Worm (Caenorhabditis elegans): ENCODE measurements around the gene Y44A6D.6.

Y44A6D.6 gene

ce11 chrV:20778886-20779285, 28.3 kb upstream of the Y44A6D.6 start:
- TF ChIP-seq lin-39 (tag; optimal IDR thresholded peaks at IDR 0.05) (no peak), ZK546.5 (tag; optimal IDR thresholded peaks at IDR 0.05) (no peak), nhr-237 (tag; optimal IDR thresholded peaks at IDR 0.05) (no peak), fos-1 (tag; optimal IDR thresholded peaks at IDR 0.05) (peak; percentile 35), unc-55 (GFP tag; optimal IDR thresholded peaks at IDR 0.05) (no peak), mbf-1 (tag; optimal IDR thresholded peaks at IDR 0.05) (no peak), Y55F3AM.14 (GFP tag; optimal IDR thresholded peaks at IDR 0.05) (no peak), nhr-23 (tag; optimal IDR thresholded peaks at IDR 0.05) (no peak), crh-2 (tag; optimal IDR thresholded peaks at IDR 0.05) (peak; percentile 40), sma-9 (GFP tag; optimal IDR thresholded peaks at IDR 0.05) (peak; percentile 47), sma-9 (tag; optimal IDR thresholded peaks at IDR 0.05) (no peak), alr-1 (tag; optimal IDR thresholded peaks at IDR 0.05) (no peak), ama-1 (optimal IDR thresholded peaks at IDR 0.05) (no peak), nhr-6 (tag; optimal IDR thresholded peaks at IDR 0.05) (no peak)

ce11 chrV:20779707-20780346, 27.3 kb upstream of the Y44A6D.6 start:
- TF ChIP-seq C34F6.9 (tag; optimal IDR thresholded peaks at IDR 0.05) (peak; percentile 1), nhr-77 (tag; optimal IDR thresholded peaks at IDR 0.05) (no peak), aly-2 (tag; optimal IDR thresholded peaks at IDR 0.05) (no peak), snpc-4 (tag; optimal IDR thresholded peaks at IDR 0.05) (no peak), nhr-25 (tag; optimal IDR thresholded peaks at IDR 0.05) (no peak), nhr-11 (tag; optimal IDR thresholded peaks at IDR 0.05) (no peak), ztf-4 (tag; optimal IDR thresholded peaks at IDR 0.05) (peak; percentile 10), unc-55 (GFP tag; optimal IDR thresholded peaks at IDR 0.05) (no peak), ztf-1 (GFP tag; conservative IDR thresholded peaks at IDR 0.05) (no peak), nhr-23 (tag; optimal IDR thresholded peaks at IDR 0.05) (no peak), dmd-4 (tag; optimal IDR thresholded peaks at IDR 0.05) (no peak), nhr-21 (tag; optimal IDR thresholded peaks at IDR 0.05) (no peak), elt-3 (tag; optimal IDR thresholded peaks at IDR 0.05) (no peak), ztf-11 (tag; optimal IDR thresholded peaks at IDR 0.05) (no peak), fos-1 (tag; optimal IDR thresholded peaks at IDR 0.05) (no peak), nhr-12 (tag; optimal IDR thresholded peaks at IDR 0.05) (no peak), peb-1 (tag; optimal IDR thresholded peaks at IDR 0.05) (no peak), gmeb-1 (tag; optimal IDR thresholded peaks at IDR 0.05) (peak; percentile 15), F13H6.1 (tag; optimal IDR thresholded peaks at IDR 0.05) (no peak), nhr-129 (tag; optimal IDR thresholded peaks at IDR 0.05) (peak; percentile 26)

ce11 chrV:20780400-20780799, 26.7 kb upstream of the Y44A6D.6 start, which contains the start of gene hif-1:
TSS of gene hif-1 (plus strand) at chrV:20780407.
- TF ChIP-seq aly-2 (tag; optimal IDR thresholded peaks at IDR 0.05), result no peak
- TF ChIP-seq lsy-2 (tag; optimal IDR thresholded peaks at IDR 0.05), result peak in 1 of 2 experiments; percentile 40

DNA sequence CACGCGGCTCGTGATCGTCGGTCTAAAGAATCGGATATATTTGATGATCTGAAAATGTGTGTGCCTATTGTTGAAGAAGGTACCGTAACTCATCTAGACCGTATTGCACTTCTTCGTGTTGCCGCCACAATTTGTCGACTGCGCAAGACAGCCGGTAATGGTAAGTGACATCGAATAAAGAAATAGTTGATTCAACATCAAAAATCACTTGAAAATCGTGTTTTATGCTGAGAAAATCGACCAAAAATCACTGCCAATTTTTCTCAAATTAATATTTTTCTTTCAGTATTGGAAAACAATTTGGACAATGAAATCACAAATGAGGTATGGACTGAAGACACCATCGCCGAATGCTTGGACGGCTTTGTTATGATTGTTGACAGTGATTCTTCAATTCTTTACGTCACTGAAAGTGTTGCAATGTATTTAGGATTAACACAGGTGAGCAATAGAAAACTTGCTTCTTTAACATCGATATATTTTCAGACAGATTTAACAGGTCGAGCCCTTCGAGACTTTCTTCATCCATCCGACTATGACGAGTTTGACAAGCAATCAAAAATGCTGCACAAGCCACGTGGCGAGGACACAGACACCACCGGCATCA, 25.7 kb upstream of the Y44A6D.6 start:
- no peak for TF ChIP-seq nhr-237 (tag; optimal IDR thresholded peaks at IDR 0.05)
- TF ChIP-seq gmeb-1 (tag; optimal IDR thresholded peaks at IDR 0.05), result no peak
- no peak for TF ChIP-seq sem-4 (tag; optimal IDR thresholded peaks at IDR 0.05)
- TF ChIP-seq mbf-1 (tag; optimal IDR thresholded peaks at IDR 0.05), result no peak
- TF ChIP-seq unc-62 (GFP tag; optimal IDR thresholded peaks at IDR 0.05), result no peak
- TF ChIP-seq ztf-11 (tag; optimal IDR thresholded peaks at IDR 0.05), result no peak
- TF ChIP-seq nhr-6 (tag; optimal IDR thresholded peaks at IDR 0.05), result no peak
- TF ChIP-seq sma-9 (GFP tag; optimal IDR thresholded peaks at IDR 0.05), result no peak
- TF ChIP-seq sma-9 (tag; optimal IDR thresholded peaks at IDR 0.05), result no peak
- no peak for TF ChIP-seq lin-11 (tag; optimal IDR thresholded peaks at IDR 0.05)
- no peak for TF ChIP-seq crh-2 (tag; optimal IDR thresholded peaks at IDR 0.05)
- no peak for TF ChIP-seq ztf-1 (GFP tag; conservative IDR thresholded peaks at IDR 0.05)
- no peak for TF ChIP-seq F13H6.1 (tag; optimal IDR thresholded peaks at IDR 0.05)
- TF ChIP-seq nhr-10 (tag; optimal IDR thresholded peaks at IDR 0.05), result no peak
- no peak for TF ChIP-seq Y55F3AM.14 (GFP tag; optimal IDR thresholded peaks at IDR 0.05)
- no peak for TF ChIP-seq nhr-25 (tag; optimal IDR thresholded peaks at IDR 0.05)
- TF ChIP-seq skn-1 (tag; optimal IDR thresholded peaks at IDR 0.05), result no peak
- TF ChIP-seq ztf-4 (tag; optimal IDR thresholded peaks at IDR 0.05), result no peak
- no peak for TF ChIP-seq fos-1 (tag; optimal IDR thresholded peaks at IDR 0.05)
- no peak for TF ChIP-seq C34F6.9 (tag; optimal IDR thresholded peaks at IDR 0.05)
- no peak for TF ChIP-seq R02D3.7 (tag; optimal IDR thresholded peaks at IDR 0.05)
